Worm (Caenorhabditis elegans): ENCODE measurements around the gene cest-30.

Gene cest-30

ce11 chrV:5304366-5304765, 41.5 kb upstream of the cest-30 start:
- no peak for TF ChIP-seq snpc-3.4 (tag; optimal IDR thresholded peaks at IDR 0.05)
- no peak for TF ChIP-seq attf-6 (GFP tag; IDR thresholded peaks at IDR 0.05)
- TF ChIP-seq lin-40 (tag; optimal IDR thresholded peaks at IDR 0.05) = no peak
- no peak for TF ChIP-seq lin-26 (GFP tag; IDR thresholded peaks at IDR 0.05)
- TF ChIP-seq F57C9.4 (tag; optimal IDR thresholded peaks at IDR 0.05) = no peak
- no peak for TF ChIP-seq Y53G8AR.9 (GFP tag; conservative IDR thresholded peaks at IDR 0.05)
- no peak for TF ChIP-seq T07F8.4 (tag; optimal IDR thresholded peaks at IDR 0.05)
- no peak for TF ChIP-seq pbrm-1 (GFP tag; IDR thresholded peaks at IDR 0.05)
- TF ChIP-seq C06A6.2 (GFP tag; conservative IDR thresholded peaks at IDR 0.05) = no peak
- no peak for TF ChIP-seq dpl-1 (GFP tag; optimal IDR thresholded peaks at IDR 0.05)
- TF ChIP-seq F37B4.10 (GFP tag; IDR thresholded peaks at IDR 0.05) = no peak
- no peak for TF ChIP-seq sptf-2 (GFP tag; optimal IDR thresholded peaks at IDR 0.05)
- TF ChIP-seq rcor-1 (GFP tag; IDR thresholded peaks at IDR 0.05) = no peak
- TF ChIP-seq gei-17 (GFP tag; optimal IDR thresholded peaks at IDR 0.05) = no peak

ce11 chrV:5303389-5303788, 40.5 kb upstream of the cest-30 start, which contains the start of gene ncx-2:
ncx-2 (plus strand) TSS chrV:5303689.
- TF ChIP-seq madf-6 (GFP tag; IDR thresholded peaks at IDR 0.05) (no peak), fkh-3 (tag; optimal IDR thresholded peaks at IDR 0.05) (no peak), mel-28 (tag; optimal IDR thresholded peaks at IDR 0.05; ENCODE audit: borderline replicate concordance) (no peak), F23B12.7 (tag; optimal IDR thresholded peaks at IDR 0.05; ENCODE audit: insufficient read depth) (no peak), pbrm-1 (GFP tag; IDR thresholded peaks at IDR 0.05) (no peak), rec-8 (tag; optimal IDR thresholded peaks at IDR 0.05) (no peak), C17E4.6 (GFP tag; IDR thresholded peaks at IDR 0.05) (no peak), ceh-91 (GFP tag; IDR thresholded peaks at IDR 0.05) (no peak), ztf-25 (GFP tag; IDR thresholded peaks at IDR 0.05) (no peak), F33H1.4 (GFP tag; IDR thresholded peaks at IDR 0.05) (no peak), ztf-28 (GFP tag; IDR thresholded peaks at IDR 0.05) (no peak), tbx-9 (tag; optimal IDR thresholded peaks at IDR 0.05; ENCODE audit: borderline replicate concordance) (no peak), egl-44 (GFP tag; IDR thresholded peaks at IDR 0.05) (no peak), ztf-6 (GFP tag; IDR thresholded peaks at IDR 0.05) (no peak), him-1 (tag; optimal IDR thresholded peaks at IDR 0.05) (no peak), ceh-58 (GFP tag; IDR thresholded peaks at IDR 0.05) (no peak), ets-4 (GFP tag; optimal IDR thresholded peaks at IDR 0.05) (no peak), B0035.1 (tag; optimal IDR thresholded peaks at IDR 0.05) (no peak), gei-17 (GFP tag; optimal IDR thresholded peaks at IDR 0.05) (no peak), sptf-2 (GFP tag; optimal IDR thresholded peaks at IDR 0.05) (no peak)

ce11 chrV:5301226-5301625, 38.3 kb upstream of the cest-30 start:
- TF ChIP-seq mxl-1 (tag; optimal IDR thresholded peaks at IDR 0.05) (no peak), D2030.7 (GFP tag; IDR thresholded peaks at IDR 0.05) (no peak), T07F8.4 (tag; optimal IDR thresholded peaks at IDR 0.05) (no peak), lin-40 (tag; optimal IDR thresholded peaks at IDR 0.05) (no peak), ztf-3 (GFP tag; optimal IDR thresholded peaks at IDR 0.05) (no peak), B0336.3 (GFP tag; IDR thresholded peaks at IDR 0.05) (no peak), dpff-1 (tag; optimal IDR thresholded peaks at IDR 0.05) (no peak)

- TF ChIP-seq Y95B8A.8 (GFP tag; IDR thresholded peaks at IDR 0.05) (no peak), egrh-3 (GFP tag; IDR thresholded peaks at IDR 0.05) (no peak), rpc-1 (optimal IDR thresholded peaks at IDR 0.05) (no peak), rpc-1 (tag; optimal IDR thresholded peaks at IDR 0.05) (no peak)
Measured at ce11 chrV:5297740-5298139, 34.8 kb upstream of the cest-30 start.

Data from whole organism, young adult.